Worm (Caenorhabditis elegans) whole organism, mixed stage, embryonic: ENCODE results near the gene F54H5.5.

Source experiments
- nhr-237 ChIP-seq: fragments of 150-350 bp; optimal IDR thresholded peaks from 2 replicates; lab custom pipeline; 2014; ENCODE audit warnings: missing biosample characterization, missing genetic modification characterization
- pha-4 ChIP-seq: fragments of 150-350 bp; optimal IDR thresholded peaks from 2 replicates; lab custom pipeline; 2018; ENCODE audit warnings: missing biosample characterization, missing genetic modification reagents, missing genetic modification characterization

DNA sequence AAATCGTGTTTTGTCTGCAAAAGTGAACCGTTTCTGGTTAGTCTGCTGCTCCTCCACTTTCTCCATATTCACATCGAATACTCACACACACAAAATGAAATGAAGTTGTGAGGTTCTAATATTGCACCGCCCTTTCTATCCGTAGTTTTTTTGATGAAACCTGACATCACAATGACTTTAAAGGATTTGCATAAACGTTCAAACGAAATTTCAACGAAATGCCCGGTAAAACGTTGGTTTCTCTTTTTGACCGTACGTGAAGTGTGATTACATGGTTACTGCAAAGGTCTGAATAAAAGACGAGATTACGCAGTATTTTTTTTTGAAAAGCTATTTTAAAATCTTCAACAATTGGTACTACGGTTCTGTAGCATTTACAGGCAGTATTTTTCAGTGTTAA is 27.2 kb upstream of the F54H5.5 start, which contains the start of gene T19D12.9:
- TF ChIP-seq pha-4 (tag; lab: Kevin White, UChicago) (no peak), nhr-237 (tag; lab: Kevin White, UChicago) (no peak)
